Fruit fly (Drosophila melanogaster) whole organism, embryonic: ENCODE data around the gene dsx-c73A.

Experiments
- Asciz ChIP-seq: fragments of 200-800 bp; sonication (Bioruptor generic); optimal IDR thresholded peaks from 2 replicates; lab custom pipeline; 2017; ENCODE audit warnings: missing biosample characterization, mild to moderate bottlenecking, missing genetic modification characterization, missing genetic modification reagents
- CG10543 ChIP-seq: fragments of 200-800 bp; sonication (Bioruptor generic); optimal IDR thresholded peaks from 3 replicates; lab custom pipeline; 2017; ENCODE audit warnings: missing biosample characterization, mild to moderate bottlenecking, missing genetic modification characterization, moderate library complexity
- CG11695 ChIP-seq: fragments of 200-800 bp; sonication (Bioruptor generic); IDR thresholded peaks from 3 replicates; pipeline ENCODE4 v1.3.6; 2022; ENCODE audit warnings: missing biosample characterization, missing genetic modification characterization
- CG12769 ChIP-seq: fragments of 200-800 bp; sonication (Bioruptor generic); optimal IDR thresholded peaks from 2 replicates; lab custom pipeline; 2019; ENCODE audit warnings: missing biosample characterization, mild to moderate bottlenecking, missing genetic modification characterization, moderate library complexity
- CG13296 ChIP-seq: fragments of 200-800 bp; sonication (Bioruptor generic); optimal IDR thresholded peaks from 3 replicates; lab custom pipeline; 2018; ENCODE audit warnings: missing biosample characterization, mild to moderate bottlenecking, missing genetic modification characterization
- CG14014 ChIP-seq: fragments of 200-800 bp; sonication (Bioruptor generic); IDR thresholded peaks from 2 replicates; pipeline ENCODE4 v1.3.6; 2022; ENCODE audit warnings: missing biosample characterization, missing genetic modification characterization
- CG15601 ChIP-seq: fragments of 200-800 bp; sonication (Bioruptor generic); optimal IDR thresholded peaks from 3 replicates; lab custom pipeline; 2019; ENCODE audit warnings: missing biosample characterization, mild to moderate bottlenecking, missing genetic modification characterization, moderate library complexity
- CG1647 ChIP-seq: fragments of 200-800 bp; sonication (Bioruptor generic); optimal IDR thresholded peaks from 3 replicates; lab custom pipeline; 2016; ENCODE audit warnings: missing biosample characterization, missing genetic modification characterization
- CG16815 ChIP-seq: fragments of 200-800 bp; sonication (Bioruptor generic); optimal IDR thresholded peaks from 3 replicates; lab custom pipeline; 2017; ENCODE audit warnings: missing biosample characterization, mild to moderate bottlenecking, missing genetic modification characterization
- CG17802 ChIP-seq: fragments of 200-800 bp; sonication (Bioruptor generic); optimal IDR thresholded peaks from 2 replicates; lab custom pipeline; 2018; ENCODE audit warnings: missing biosample characterization, mild to moderate bottlenecking, missing genetic modification characterization, moderate library complexity
- CG18599 ChIP-seq: fragments of 200-800 bp; sonication (Bioruptor generic); optimal IDR thresholded peaks from 3 replicates; lab custom pipeline; 2017; ENCODE audit warnings: missing biosample characterization, missing genetic modification characterization, mild to moderate bottlenecking, moderate library complexity, missing genetic modification reagents
- CG31224 ChIP-seq: fragments of 200-800 bp; sonication (Bioruptor generic); IDR thresholded peaks from 2 replicates; pipeline ENCODE4 v1.3.6; 2022; ENCODE audit warnings: missing biosample characterization, missing genetic modification characterization
- CG31365 ChIP-seq: fragments of 200-800 bp; sonication (Bioruptor generic); optimal IDR thresholded peaks from 2 replicates; lab custom pipeline; 2018; ENCODE audit warnings: missing biosample characterization, mild to moderate bottlenecking, missing genetic modification characterization
- CG3407 ChIP-seq: fragments of 200-800 bp; sonication (Bioruptor generic); optimal IDR thresholded peaks from 2 replicates; lab custom pipeline; 2018; ENCODE audit warnings: missing biosample characterization, mild to moderate bottlenecking, missing genetic modification characterization
- CG4404 ChIP-seq: fragments of 200-800 bp; sonication (Bioruptor generic); IDR thresholded peaks from 2 replicates; pipeline ENCODE4 v1.3.6; 2022; ENCODE audit warnings: missing biosample characterization, missing genetic modification characterization
- CG4730 ChIP-seq: fragments of 200-800 bp; sonication (Bioruptor generic); IDR thresholded peaks from 2 replicates; pipeline ENCODE4 v1.3.6; 2022; ENCODE audit warnings: missing biosample characterization, missing genetic modification characterization
- CG6254 ChIP-seq: fragments of 200-800 bp; sonication (Bioruptor generic); optimal IDR thresholded peaks from 3 replicates; lab custom pipeline; 2017; ENCODE audit warnings: mild to moderate bottlenecking, missing biosample characterization, missing genetic modification reagents, missing genetic modification characterization
- CG6683 ChIP-seq: fragments of 200-800 bp; sonication (Bioruptor generic); optimal IDR thresholded peaks from 2 replicates; lab custom pipeline; 2017; ENCODE audit warnings: missing biosample characterization, mild to moderate bottlenecking, missing genetic modification characterization, missing genetic modification reagents
- CkIIα-i1 ChIP-seq: fragments of 200-800 bp; sonication (Bioruptor generic); IDR thresholded peaks from 2 replicates; pipeline ENCODE4 v1.3.6; 2022; ENCODE audit warnings: missing biosample characterization, missing genetic modification characterization
- Doc2 ChIP-seq: fragments of 200-800 bp; sonication (Bioruptor generic); IDR thresholded peaks from 2 replicates; pipeline ENCODE4 v1.3.6; 2022; ENCODE audit warnings: missing biosample characterization, missing genetic modification characterization
- Kr ChIP-seq: fragments of 200-800 bp; sonication (Bioruptor generic); optimal IDR thresholded peaks from 2 replicates; lab custom pipeline; 2017; ENCODE audit warnings: missing biosample characterization, mild to moderate bottlenecking, missing genetic modification characterization
- Lim3 ChIP-seq: fragments of 200-800 bp; sonication (Bioruptor generic); IDR thresholded peaks from 2 replicates; pipeline ENCODE4 v1.3.6; 2022; ENCODE audit warnings: missing biosample characterization, missing genetic modification characterization
- Mad ChIP-seq: fragments of 200-800 bp; sonication (Bioruptor generic); optimal IDR thresholded peaks from 2 replicates; lab custom pipeline; 2016; ENCODE audit warnings: missing biosample characterization, missing genetic modification characterization
- NC2β ChIP-seq: fragments of 200-800 bp; sonication (Bioruptor generic); optimal IDR thresholded peaks from 2 replicates; lab custom pipeline; 2016; ENCODE audit warnings: missing biosample characterization, missing genetic modification characterization
- Nf-YA ChIP-seq: fragments of 200-800 bp; sonication (Bioruptor generic); IDR thresholded peaks from 2 replicates; pipeline ENCODE4 v1.3.6; 2022; ENCODE audit warnings: missing biosample characterization, missing genetic modification characterization
- Pdp1 ChIP-seq, 2 experiments: fragments of 200-800 bp; sonication (Bioruptor generic); optimal IDR thresholded peaks; 3 replicates each; lab custom pipeline; 2016; ENCODE audit warnings: missing biosample characterization in 2 of 2, missing genetic modification characterization in 2 of 2, mild to moderate bottlenecking in 1 of 2, moderate library complexity in 1 of 2
- ab ChIP-seq: fragments of 200-800 bp; sonication (Bioruptor generic); optimal IDR thresholded peaks from 2 replicates; lab custom pipeline; 2016; ENCODE audit warnings: missing biosample characterization, missing genetic modification characterization
- al ChIP-seq: fragments of 200-800 bp; sonication (Bioruptor generic); IDR thresholded peaks from 2 replicates; pipeline ENCODE4 v1.3.6; 2022; ENCODE audit warnings: missing biosample characterization, missing genetic modification characterization
- bbx ChIP-seq: fragments of 200-800 bp; sonication (Bioruptor generic); IDR thresholded peaks from 2 replicates; pipeline ENCODE4 v1.3.6; 2022; ENCODE audit warnings: missing biosample characterization, missing genetic modification characterization; ENCODE audit not compliant: partially characterized antibody
- chif ChIP-seq, 2 experiments: fragments of 200-800 bp; sonication (Bioruptor generic); optimal IDR thresholded peaks; 3 replicates each; lab custom pipeline; 2016; ENCODE audit warnings: missing biosample characterization in 2 of 2, missing genetic modification characterization in 2 of 2
- chinmo ChIP-seq: fragments of 200-800 bp; sonication (Bioruptor generic); IDR thresholded peaks from 4 replicates; pipeline ENCODE4 v1.3.6; 2022; ENCODE audit warnings: missing biosample characterization, missing genetic modification characterization; ENCODE audit not compliant: partially characterized antibody
- da ChIP-seq: fragments of 200-800 bp; sonication (Bioruptor generic); optimal IDR thresholded peaks from 2 replicates; lab custom pipeline; 2016; ENCODE audit warnings: missing biosample characterization, missing genetic modification characterization
- exex ChIP-seq: fragments of 200-800 bp; sonication (Bioruptor generic); optimal IDR thresholded peaks from 4 replicates; lab custom pipeline; 2018; ENCODE audit warnings: missing biosample characterization, mild to moderate bottlenecking, missing genetic modification characterization, moderate library complexity
- fd96Cb ChIP-seq: fragments of 200-800 bp; sonication (Bioruptor generic); optimal IDR thresholded peaks from 2 replicates; lab custom pipeline; 2018; ENCODE audit warnings: missing biosample characterization, mild to moderate bottlenecking, missing genetic modification characterization, moderate library complexity
- grn ChIP-seq: fragments of 200-800 bp; sonication (Bioruptor generic); optimal IDR thresholded peaks from 3 replicates; lab custom pipeline; 2017; ENCODE audit warnings: missing biosample characterization, missing genetic modification characterization
- inv ChIP-seq: fragments of 200-800 bp; sonication (Bioruptor generic); IDR thresholded peaks from 2 replicates; pipeline ENCODE4 v1.3.6; 2022; ENCODE audit warnings: missing biosample characterization, missing genetic modification characterization; ENCODE audit not compliant: partially characterized antibody
- kni ChIP-seq: fragments of 200-800 bp; sonication (Bioruptor generic); optimal IDR thresholded peaks from 3 replicates; lab custom pipeline; 2017; ENCODE audit warnings: mild to moderate bottlenecking, missing biosample characterization, missing genetic modification reagents, missing genetic modification characterization
- maf-S ChIP-seq: fragments of 200-800 bp; sonication (Bioruptor generic); optimal IDR thresholded peaks from 2 replicates; lab custom pipeline; 2016; ENCODE audit warnings: missing biosample characterization, missing genetic modification characterization
- pan ChIP-seq, 4 experiments: fragments of >200 bp in 3 of 4; fragments of 200-800 bp in 1 of 4; sonication (Bioruptor generic) in 1 of 4; optimal IDR thresholded peaks in 3 of 4; IDR thresholded peaks in 1 of 4; 2 replicates each; pipeline versions ENCODE4 v1.3.6 to Lab custom; 2017 to 2022; ENCODE audit warnings: missing biosample characterization in 2 of 4, missing genetic modification characterization in 2 of 4, mixed read lengths in 1 of 4
- phol ChIP-seq: fragments of 200-800 bp; sonication (Bioruptor generic); optimal IDR thresholded peaks from 3 replicates; lab custom pipeline; 2018; ENCODE audit warnings: missing biosample characterization, mild to moderate bottlenecking, missing genetic modification characterization, moderate library complexity
- slou ChIP-seq: fragments of 200-800 bp; sonication (Bioruptor generic); optimal IDR thresholded peaks from 3 replicates; lab custom pipeline; 2016; ENCODE audit warnings: missing biosample characterization, missing genetic modification characterization
- stwl ChIP-seq: fragments of 200-800 bp; sonication (Bioruptor generic); optimal IDR thresholded peaks from 3 replicates; lab custom pipeline; 2018; ENCODE audit warnings: missing biosample characterization, mild to moderate bottlenecking, missing genetic modification characterization, moderate library complexity
- sug ChIP-seq: fragments of 200-800 bp; optimal IDR thresholded peaks from 2 replicates; lab custom pipeline; 2019; ENCODE audit warnings: missing biosample characterization, mild to moderate bottlenecking, missing genetic modification characterization, moderate library complexity
- tna ChIP-seq: fragments of 200-800 bp; sonication (Bioruptor generic); IDR thresholded peaks from 2 replicates; pipeline ENCODE4 v1.3.6; 2022; ENCODE audit warnings: missing biosample characterization, missing genetic modification characterization; ENCODE audit not compliant: partially characterized antibody
- twi ChIP-seq: fragments of 200-800 bp; optimal IDR thresholded peaks from 2 replicates; lab custom pipeline; 2019; ENCODE audit warnings: missing biosample characterization, mild to moderate bottlenecking, missing genetic modification characterization, moderate library complexity

Gene dsx-c73A

dm6 chr3L:16384145-16384705 is 67.5 kb downstream of the dsx-c73A start (continued):
- TF ChIP-seq slou: no peak
- 0 out of 2 replicates have a peak, but pooled peaks have one; percentile 6 for TF ChIP-seq CG14014 (GFP tag; lab: Robert Waterston, UW)
- no peak for TF ChIP-seq NC2β (GFP tag; lab: Kevin White, UChicago)
- TF ChIP-seq sug (tag; lab: Kevin White, UChicago): peak; percentile 66
- no peak for TF ChIP-seq Doc2 (GFP tag; lab: Robert Waterston, UW)
- no peak for TF ChIP-seq CG3407 (GFP tag; lab: Kevin White, UChicago)
- TF ChIP-seq pan (optimal IDR thresholded peaks at IDR 0.05; lab: Kevin White, UChicago): no peak
- no peak for TF ChIP-seq pan (GFP tag; optimal IDR thresholded peaks at IDR 0.05 in 1 of 2, IDR thresholded peaks at IDR 0.05 in 1 of 2)
- no peak for TF ChIP-seq CG4404 (GFP tag; lab: Robert Waterston, UW)

DNA sequence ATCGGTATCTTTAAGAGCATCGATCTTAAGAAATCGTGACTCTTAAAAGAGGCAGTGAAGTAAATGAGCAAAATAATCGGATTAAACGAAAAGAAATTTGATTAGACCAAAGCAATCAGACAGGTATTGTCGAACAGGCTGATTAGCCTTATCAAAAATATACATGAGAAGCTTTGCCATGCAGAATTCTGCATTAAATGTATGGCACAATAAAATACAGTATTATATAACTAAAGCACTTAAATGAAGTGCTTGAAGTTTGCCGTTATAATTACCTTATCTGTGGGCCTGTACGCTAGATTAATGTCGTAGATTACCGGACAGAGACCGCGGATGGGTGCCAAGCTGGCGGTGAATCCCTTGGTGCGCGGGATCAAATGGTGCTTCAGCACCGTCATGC is 68.7 kb downstream of the dsx-c73A start:
- TF ChIP-seq inv (GFP tag; lab: Robert Waterston, UW) (no peak), Kr (GFP tag; lab: Kevin White, UChicago) (no peak), CkIIα-i1 (GFP tag; lab: Robert Waterston, UW) (no peak), kni (GFP tag; lab: Kevin White, UChicago) (no peak), fd96Cb (tag; lab: Kevin White, UChicago) (no peak), CG18599 (GFP tag; lab: Kevin White, UChicago) (no peak), CG13296 (GFP tag; lab: Kevin White, UChicago) (no peak), tna (GFP tag; lab: Robert Waterston, UW) (no peak), CG1647 (GFP tag; lab: Kevin White, UChicago) (no peak), CG11695 (GFP tag; lab: Robert Waterston, UW) (no peak), CG10543 (GFP tag; lab: Kevin White, UChicago) (no peak), chinmo (GFP tag; lab: Robert Waterston, UW) (0 out of 4 replicates have a peak, but pooled peaks have one; percentile 30), Pdp1 (GFP tag; optimal IDR thresholded peaks at IDR 0.05; lab: Kevin White, UChicago) (peak in 1 of 2 experiments; percentile 87), exex (tag; lab: Kevin White, UChicago) (peak; percentile 79), grn (GFP tag; lab: Kevin White, UChicago) (peak; percentile 20)

- TF ChIP-seq CG15601 (no peak), CG12769 (tag; lab: Kevin White, UChicago) (peak; percentile 12), phol (tag; lab: Kevin White, UChicago) (peak; percentile 23), Asciz (no peak), CG16815 (GFP tag; lab: Kevin White, UChicago) (no peak), CG17802 (tag; lab: Kevin White, UChicago) (no peak), CG6683 (GFP tag; lab: Kevin White, UChicago) (no peak), CG31224 (GFP tag; lab: Robert Waterston, UW) (no peak), CG6254 (GFP tag; lab: Kevin White, UChicago) (no peak), chif (GFP tag; optimal IDR thresholded peaks at IDR 0.05; lab: Kevin White, UChicago) (no peak), maf-S (no peak), Nf-YA (GFP tag; lab: Robert Waterston, UW) (no peak), twi (tag; lab: Kevin White, UChicago) (peak; percentile 10), ab (GFP tag; lab: Kevin White, UChicago) (no peak), CG31365 (tag; lab: Kevin White, UChicago) (peak; percentile 99), da (GFP tag; lab: Kevin White, UChicago) (no peak), inv (GFP tag; lab: Robert Waterston, UW) (peak; percentile 23; the same call in 1 of the 2 replicates), Mad (GFP tag; lab: Kevin White, UChicago) (no peak), Lim3 (GFP tag; lab: Robert Waterston, UW) (no peak), stwl (tag; lab: Kevin White, UChicago) (peak; percentile 74), CG4730 (GFP tag; lab: Robert Waterston, UW) (no peak), CG10543 (GFP tag; lab: Kevin White, UChicago) (peak; percentile 28), bbx (GFP tag; lab: Robert Waterston, UW) (peak; percentile 38; the same call in 1 of the 2 replicates), al (GFP tag; lab: Robert Waterston, UW) (no peak)
These were observed 70.5 kb downstream of the dsx-c73A start, which contains the start of gene Agpat4 for dm6 chr3L:16381184-16381797. Gene Agpat4, minus strand, starts transcription at chr3L:16381570.
